Fruit fly (Drosophila melanogaster) whole organism: ENCODE measurements around the gene capt.

Experiments
- CG8478 ChIP-seq: fragments of >200 bp; optimal IDR thresholded peaks from 2 replicates; lab custom pipeline; 2018; ENCODE audit warnings: inconsistent platforms
- Dll ChIP-seq: fragments of >200 bp; optimal IDR thresholded peaks from 2 replicates; lab custom pipeline; 2017
- EcR ChIP-seq, 2 experiments: fragments of >200 bp; optimal IDR thresholded peaks; 2 replicates each; lab custom pipeline; 2017; ENCODE audit warnings: missing biosample characterization in 2 of 2, missing genetic modification characterization in 2 of 2, missing genetic modification reagents in 2 of 2
- pan ChIP-seq: fragments of >200 bp; optimal IDR thresholded peaks from 2 replicates; lab custom pipeline; 2017
- psq ChIP-seq: fragments of >200 bp; optimal IDR thresholded peaks from 2 replicates; lab custom pipeline; 2017
- usp ChIP-seq: fragments of >200 bp; optimal IDR thresholded peaks from 2 replicates; lab custom pipeline; 2017; ENCODE audit warnings: missing biosample characterization, missing genetic modification characterization, mixed read lengths

dm6 chr2L:1125437-1125836, 32.6 kb downstream of the capt start:
- TF ChIP-seq psq (lab: Kevin White, UChicago) (no peak), CG8478 (lab: Kevin White, UChicago) (no peak), Dll (lab: Kevin White, UChicago) (no peak), usp (GFP tag; lab: Kevin White, UChicago) (no peak), EcR (GFP tag; optimal IDR thresholded peaks at IDR 0.05; lab: Kevin White, UChicago) (no peak), pan (lab: Kevin White, UChicago) (no peak)
